Fruit fly (Drosophila melanogaster) whole organism, embryonic: Measurements from ENCODE around the gene Usp1.
A peak's percentile ranks its signal among the peaks of the same experiment; 100 is the strongest.

Source experiments
- Atf-2 ChIP-seq: fragments of 200-800 bp; sonication (Bioruptor generic); optimal IDR thresholded peaks from 2 replicates; lab custom pipeline; 2016; ENCODE audit warnings: missing biosample characterization, missing genetic modification characterization
- CG13296 ChIP-seq: fragments of 200-800 bp; sonication (Bioruptor generic); optimal IDR thresholded peaks from 3 replicates; lab custom pipeline; 2018; ENCODE audit warnings: missing biosample characterization, mild to moderate bottlenecking, missing genetic modification characterization
- CG13624 ChIP-seq: fragments of 200-800 bp; sonication (Bioruptor generic); optimal IDR thresholded peaks from 2 replicates; lab custom pipeline; 2016; ENCODE audit warnings: missing biosample characterization, missing genetic modification characterization
- CG14014 ChIP-seq: fragments of 200-800 bp; sonication (Bioruptor generic); IDR thresholded peaks from 2 replicates; pipeline ENCODE4 v1.3.6; 2022; ENCODE audit warnings: missing biosample characterization, missing genetic modification characterization
- CG14860 ChIP-seq: fragments of 200-800 bp; sonication (Bioruptor generic); IDR thresholded peaks from 3 replicates; pipeline ENCODE4 v1.3.6; 2022; ENCODE audit warnings: missing biosample characterization, missing genetic modification characterization; ENCODE audit not compliant: partially characterized antibody
- CG1529 ChIP-seq: fragments of 200-800 bp; sonication (Bioruptor generic); optimal IDR thresholded peaks from 3 replicates; lab custom pipeline; 2018; ENCODE audit warnings: missing biosample characterization, missing genetic modification characterization
- CG1603 ChIP-seq: fragments of 200-800 bp; sonication (Bioruptor generic); optimal IDR thresholded peaks from 2 replicates; lab custom pipeline; 2019; ENCODE audit warnings: missing biosample characterization, mild to moderate bottlenecking, missing genetic modification characterization, moderate library complexity
- CG17359 ChIP-seq: fragments of 200-800 bp; sonication (Bioruptor generic); optimal IDR thresholded peaks from 3 replicates; lab custom pipeline; 2018; ENCODE audit warnings: missing biosample characterization, mild to moderate bottlenecking, missing genetic modification characterization, moderate library complexity
- CG2889 ChIP-seq: fragments of 200-800 bp; sonication (Bioruptor generic); IDR thresholded peaks from 3 replicates; pipeline ENCODE4 v1.3.6; 2022; ENCODE audit warnings: missing biosample characterization, missing genetic modification characterization
- CG30020 ChIP-seq: fragments of 200-800 bp; optimal IDR thresholded peaks from 2 replicates; lab custom pipeline; 2019; ENCODE audit warnings: missing biosample characterization, mild to moderate bottlenecking, missing genetic modification characterization, moderate library complexity
- CG30431 ChIP-seq: fragments of 200-800 bp; sonication (Bioruptor generic); optimal IDR thresholded peaks from 2 replicates; lab custom pipeline; 2017; ENCODE audit warnings: missing biosample characterization, missing genetic modification characterization
- CG33213 ChIP-seq: fragments of 200-800 bp; sonication (Bioruptor generic); optimal IDR thresholded peaks from 3 replicates; lab custom pipeline; 2016; ENCODE audit warnings: missing biosample characterization, missing genetic modification characterization
- CG43689 ChIP-seq: fragments of 200-800 bp; sonication (Bioruptor generic); IDR thresholded peaks from 2 replicates; pipeline ENCODE4 v1.3.6; 2022; ENCODE audit warnings: missing biosample characterization, missing genetic modification characterization
- CG4854 ChIP-seq: fragments of 200-800 bp; sonication (Bioruptor generic); optimal IDR thresholded peaks from 2 replicates; lab custom pipeline; 2016; ENCODE audit warnings: missing biosample characterization, missing genetic modification characterization, inconsistent platforms
- CG6175 ChIP-seq: fragments of 200-800 bp; sonication (Bioruptor generic); IDR thresholded peaks from 3 replicates; pipeline ENCODE4 v1.3.6; 2022; ENCODE audit warnings: missing biosample characterization, missing genetic modification characterization
- CG6654 ChIP-seq: fragments of 200-800 bp; sonication (Bioruptor generic); optimal IDR thresholded peaks from 2 replicates; lab custom pipeline; 2017; ENCODE audit warnings: missing biosample characterization, mild to moderate bottlenecking, missing genetic modification characterization
- CG9727 ChIP-seq: fragments of 200-800 bp; sonication (Bioruptor generic); optimal IDR thresholded peaks from 3 replicates; lab custom pipeline; 2017; ENCODE audit warnings: missing biosample characterization, mild to moderate bottlenecking, missing genetic modification characterization
- Dp ChIP-seq: fragments of 200-800 bp; sonication (Bioruptor generic); optimal IDR thresholded peaks from 2 replicates; lab custom pipeline; 2018; ENCODE audit warnings: missing biosample characterization, mild to moderate bottlenecking, missing genetic modification characterization, moderate library complexity
- Dref ChIP-seq: fragments of 200-800 bp; sonication (Bioruptor generic); IDR thresholded peaks from 2 replicates; pipeline ENCODE4 v1.3.6; 2022; ENCODE audit warnings: missing biosample characterization, missing genetic modification characterization
- Eip74EF ChIP-seq, 2 experiments: fragments of 200-800 bp in 1 of 2; fragments of >200 bp in 1 of 2; sonication (Bioruptor generic) in 1 of 2; optimal IDR thresholded peaks; 2 replicates each; lab custom pipeline; 2017 to 2019; ENCODE audit warnings: missing biosample characterization in 2 of 2, missing genetic modification characterization in 2 of 2, mild to moderate bottlenecking in 1 of 2, moderate library complexity in 1 of 2
- Sin3A ChIP-seq: fragments of >200 bp; optimal IDR thresholded peaks from 2 replicates; lab custom pipeline; 2018
- Six4 ChIP-seq: fragments of 200-800 bp; sonication (Bioruptor generic); optimal IDR thresholded peaks from 2 replicates; lab custom pipeline; 2016; ENCODE audit warnings: missing biosample characterization, missing genetic modification characterization
- Ssrp ChIP-seq: fragments of 200-800 bp; sonication (Bioruptor generic); optimal IDR thresholded peaks from 2 replicates; lab custom pipeline; 2018; ENCODE audit warnings: missing biosample characterization, mild to moderate bottlenecking, missing genetic modification characterization, moderate library complexity
- Usf ChIP-seq: fragments of 200-800 bp; sonication (Bioruptor generic); optimal IDR thresholded peaks from 2 replicates; lab custom pipeline; 2017; ENCODE audit warnings: missing genotype, missing biosample characterization, missing genetic modification characterization
- Xbp1 ChIP-seq: fragments of 200-800 bp; sonication (Bioruptor generic); optimal IDR thresholded peaks from 3 replicates; lab custom pipeline; 2016; ENCODE audit warnings: missing biosample characterization, mild to moderate bottlenecking, missing genetic modification characterization
- ab ChIP-seq: fragments of 200-800 bp; sonication (Bioruptor generic); optimal IDR thresholded peaks from 2 replicates; lab custom pipeline; 2016; ENCODE audit warnings: missing biosample characterization, missing genetic modification characterization
- ato ChIP-seq: fragments of 200-800 bp; sonication (Bioruptor generic); IDR thresholded peaks from 2 replicates; pipeline ENCODE4 v1.3.6; 2022; ENCODE audit warnings: missing biosample characterization, missing genetic modification characterization; ENCODE audit not compliant: partially characterized antibody
- bab2 ChIP-seq: fragments of 200-800 bp; sonication (Bioruptor generic); optimal IDR thresholded peaks from 2 replicates; lab custom pipeline; 2016; ENCODE audit warnings: missing biosample characterization, missing genetic modification characterization
- bcd ChIP-seq: fragments of 200-800 bp; sonication (Bioruptor generic); optimal IDR thresholded peaks from 2 replicates; lab custom pipeline; 2017; ENCODE audit warnings: missing biosample characterization, mild to moderate bottlenecking, missing genetic modification characterization
- corto ChIP-seq: fragments of 200-800 bp; sonication (Bioruptor generic); optimal IDR thresholded peaks from 2 replicates; lab custom pipeline; 2016; ENCODE audit warnings: missing biosample characterization, mild to moderate bottlenecking, missing genetic modification characterization, moderate library complexity
- crol ChIP-seq: fragments of 200-800 bp; sonication (Bioruptor generic); IDR thresholded peaks from 2 replicates; pipeline ENCODE4 v1.3.6; 2022; ENCODE audit warnings: missing biosample characterization, missing genetic modification characterization
- dan ChIP-seq: fragments of 200-800 bp; sonication (Bioruptor generic); IDR thresholded peaks from 2 replicates; pipeline ENCODE4 v1.3.6; 2022; ENCODE audit warnings: missing biosample characterization, missing genetic modification characterization
- eyg ChIP-seq: fragments of 200-800 bp; sonication (Bioruptor generic); optimal IDR thresholded peaks from 3 replicates; lab custom pipeline; 2016; ENCODE audit warnings: missing biosample characterization, missing genetic modification characterization
- gcm ChIP-seq: fragments of 200-800 bp; sonication (Bioruptor generic); optimal IDR thresholded peaks from 2 replicates; lab custom pipeline; 2019; ENCODE audit warnings: missing biosample characterization, mild to moderate bottlenecking, missing genetic modification characterization, moderate library complexity
- gro ChIP-seq: fragments of 200-800 bp; sonication (Bioruptor generic); optimal IDR thresholded peaks from 2 replicates; lab custom pipeline; 2016; ENCODE audit warnings: missing biosample characterization, missing genetic modification characterization
- hkb ChIP-seq, 2 experiments: fragments of 200-800 bp in 1 of 2; fragments of >200 bp in 1 of 2; sonication (Bioruptor generic) in 1 of 2; IDR thresholded peaks in 1 of 2; optimal IDR thresholded peaks in 1 of 2; 2 replicates each; pipeline versions ENCODE4 v1.3.6 to Lab custom; 2017 to 2022; ENCODE audit warnings: missing biosample characterization in 1 of 2, missing genetic modification characterization in 1 of 2
- kah ChIP-seq: fragments of 200-800 bp; sonication (Bioruptor generic); optimal IDR thresholded peaks from 2 replicates; lab custom pipeline; 2018; ENCODE audit warnings: missing biosample characterization, mild to moderate bottlenecking, missing genetic modification characterization
- kay ChIP-seq: fragments of 200-800 bp; sonication (Bioruptor generic); optimal IDR thresholded peaks from 2 replicates; lab custom pipeline; 2016; ENCODE audit warnings: missing biosample characterization, missing genetic modification characterization
- ken ChIP-seq: fragments of 200-800 bp; sonication (Bioruptor generic); IDR thresholded peaks from 3 replicates; pipeline ENCODE4 v1.3.6; 2022; ENCODE audit warnings: missing biosample characterization, missing genetic modification characterization
- lbe ChIP-seq: fragments of 200-800 bp; sonication (Bioruptor generic); optimal IDR thresholded peaks from 2 replicates; lab custom pipeline; 2016; ENCODE audit warnings: missing biosample characterization, mild to moderate bottlenecking, missing genetic modification characterization
- lola ChIP-seq, 3 experiments: fragments of >200 bp in 2 of 3; fragments of 200-800 bp in 1 of 3; sonication (Bioruptor generic) in 1 of 3; optimal IDR thresholded peaks; 2 replicates each; lab custom pipeline; 2017 to 2019; ENCODE audit warnings: missing biosample characterization in 3 of 3, missing genetic modification characterization in 3 of 3, mild to moderate bottlenecking in 1 of 3, moderate library complexity in 1 of 3
- nerfin-1 ChIP-seq: fragments of 200-800 bp; sonication (Bioruptor generic); optimal IDR thresholded peaks from 3 replicates; lab custom pipeline; 2019; ENCODE audit warnings: missing biosample characterization, mild to moderate bottlenecking, missing genetic modification characterization, moderate library complexity
- oc ChIP-seq: fragments of 200-800 bp; sonication (Bioruptor generic); optimal IDR thresholded peaks from 2 replicates; lab custom pipeline; 2018; ENCODE audit warnings: missing biosample characterization, mild to moderate bottlenecking, missing genetic modification characterization, moderate library complexity
- pfk ChIP-seq: fragments of 200-800 bp; sonication (Bioruptor generic); optimal IDR thresholded peaks from 2 replicates; lab custom pipeline; 2018; ENCODE audit warnings: missing biosample characterization, mild to moderate bottlenecking, missing genetic modification characterization, moderate library complexity
- sc ChIP-seq, 3 experiments: fragments of >200 bp in 2 of 3; fragments of 200-800 bp in 1 of 3; sonication (Bioruptor generic) in 1 of 3; optimal IDR thresholded peaks; 2 replicates in 2 of 3; 3 replicates in 1 of 3; lab custom pipeline; 2017; ENCODE audit warnings: mild to moderate bottlenecking in 1 of 3, missing biosample characterization in 1 of 3, missing genetic modification characterization in 1 of 3, missing genetic modification reagents in 1 of 3
- sob ChIP-seq: fragments of 200-800 bp; sonication (Bioruptor generic); IDR thresholded peaks from 2 replicates; pipeline ENCODE4 v1.3.6; 2022; ENCODE audit warnings: missing biosample characterization, missing genetic modification characterization
- stwl ChIP-seq: fragments of 200-800 bp; sonication (Bioruptor generic); optimal IDR thresholded peaks from 3 replicates; lab custom pipeline; 2018; ENCODE audit warnings: missing biosample characterization, mild to moderate bottlenecking, missing genetic modification characterization, moderate library complexity
- tna ChIP-seq: fragments of 200-800 bp; sonication (Bioruptor generic); IDR thresholded peaks from 2 replicates; pipeline ENCODE4 v1.3.6; 2022; ENCODE audit warnings: missing biosample characterization, missing genetic modification characterization; ENCODE audit not compliant: partially characterized antibody
- trem ChIP-seq: fragments of 200-800 bp; optimal IDR thresholded peaks from 3 replicates; lab custom pipeline; 2019; ENCODE audit warnings: missing biosample characterization, mild to moderate bottlenecking, missing genetic modification characterization, moderate library complexity

Usp1 gene

DNA sequence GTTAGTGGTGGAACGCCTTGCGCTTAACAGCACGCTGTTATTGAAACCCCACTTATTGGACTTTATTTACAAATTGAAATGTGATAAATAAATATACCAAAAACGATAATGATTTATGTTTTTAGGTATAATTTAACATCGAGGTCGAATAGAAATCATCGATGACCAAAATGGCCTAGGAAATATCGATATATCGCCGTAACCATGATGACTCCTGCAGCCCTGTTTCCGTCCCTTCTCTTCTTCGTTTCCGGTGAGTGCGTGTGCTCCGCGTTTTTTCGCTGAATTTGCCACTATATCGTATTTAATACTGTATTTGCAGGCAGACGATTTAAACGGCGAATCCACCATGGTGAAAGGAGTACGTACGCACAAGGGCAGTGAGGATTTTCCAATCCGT lies 9.0 kb upstream of the Usp1 start, which contains the start of gene eEF1gamma (continued):
- TF ChIP-seq Eip74EF (GFP tag; optimal IDR thresholded peaks at IDR 0.05; lab: Kevin White, UChicago) = peak in 1 of 2 experiments; percentile 82
- TF ChIP-seq lola (GFP tag; optimal IDR thresholded peaks at IDR 0.05; lab: Kevin White, UChicago) = peak in 1 of 3 experiments; percentile 83
- peak; percentile 90 for TF ChIP-seq oc (tag; lab: Kevin White, UChicago)
- TF ChIP-seq sc (optimal IDR thresholded peaks at IDR 0.05; lab: Kevin White, UChicago) = no peak
- TF ChIP-seq sc (GFP tag; optimal IDR thresholded peaks at IDR 0.05; lab: Kevin White, UChicago) = peak; percentile 92
- TF ChIP-seq trem (tag; lab: Kevin White, UChicago) = peak; percentile 90
- peak; percentile 97 for TF ChIP-seq CG13624 (GFP tag; lab: Kevin White, UChicago)
- peak; percentile 92 for TF ChIP-seq CG17359 (tag; lab: Kevin White, UChicago)
- TF ChIP-seq CG43689 = peak; percentile 96
- TF ChIP-seq CG1529 (GFP tag; lab: Kevin White, UChicago) = peak; percentile 93
- TF ChIP-seq stwl (tag; lab: Kevin White, UChicago) = peak; percentile 91
- peak; percentile 89 for TF ChIP-seq ato (GFP tag; lab: Robert Waterston, UW)
- TF ChIP-seq gcm (GFP tag; lab: Kevin White, UChicago) = peak; percentile 95
- TF ChIP-seq hkb (optimal IDR thresholded peaks at IDR 0.05; lab: Kevin White, UChicago) = no peak
- TF ChIP-seq hkb (GFP tag; IDR thresholded peaks at IDR 0.05; lab: Robert Waterston, UW) = peak; percentile 95
- peak; percentile 98 for TF ChIP-seq CG13296 (GFP tag; lab: Kevin White, UChicago)
- TF ChIP-seq CG30431 (GFP tag; lab: Kevin White, UChicago) = peak; percentile 92
- peak; percentile 94 for TF ChIP-seq CG14014 (GFP tag; lab: Robert Waterston, UW)
- TF ChIP-seq CG4854 (GFP tag; lab: Kevin White, UChicago) = peak; percentile 94
- peak; percentile 89 for TF ChIP-seq Six4 (GFP tag; lab: Kevin White, UChicago)
- peak; percentile 98 for TF ChIP-seq CG9727
- peak; percentile 96 for TF ChIP-seq gro (GFP tag; lab: Kevin White, UChicago)
- peak; percentile 97 for TF ChIP-seq sob (GFP tag; lab: Robert Waterston, UW)
- TF ChIP-seq CG2889 (GFP tag; lab: Robert Waterston, UW) = peak; percentile 80
- TF ChIP-seq corto (GFP tag; lab: Kevin White, UChicago) = no peak
- TF ChIP-seq Dref = peak; percentile 88
- peak; percentile 97 for TF ChIP-seq CG33213
- peak; percentile 85 for TF ChIP-seq bab2
- peak; percentile 84 for TF ChIP-seq crol
- peak; percentile 88 for TF ChIP-seq Usf (GFP tag; lab: Kevin White, UChicago)
- TF ChIP-seq Dp = peak; percentile 52
- peak; percentile 84 for TF ChIP-seq pfk (GFP tag; lab: Kevin White, UChicago)
- peak; percentile 81 for TF ChIP-seq Ssrp (tag; lab: Kevin White, UChicago)
- TF ChIP-seq dan (GFP tag; lab: Robert Waterston, UW) = no peak
- TF ChIP-seq kah (GFP tag; lab: Kevin White, UChicago) = peak; percentile 91
- TF ChIP-seq CG6654 (GFP tag; lab: Kevin White, UChicago) = peak; percentile 87
- TF ChIP-seq nerfin-1 (tag; lab: Kevin White, UChicago) = peak; percentile 93
- TF ChIP-seq CG1603 (tag; lab: Kevin White, UChicago) = peak; percentile 95
- TF ChIP-seq Xbp1 (GFP tag; lab: Kevin White, UChicago) = peak; percentile 93
- peak; percentile 60 for TF ChIP-seq Sin3A (lab: Kevin White, UChicago)
- TF ChIP-seq CG6175 (GFP tag; lab: Robert Waterston, UW) = peak; percentile 95
- TF ChIP-seq Atf-2 (GFP tag; lab: Kevin White, UChicago) = peak; percentile 92
- peak; percentile 68 for TF ChIP-seq ab (GFP tag; lab: Kevin White, UChicago)
- TF ChIP-seq lbe (GFP tag; lab: Kevin White, UChicago) = peak; percentile 85
- TF ChIP-seq eyg (GFP tag; lab: Kevin White, UChicago) = peak; percentile 94
- TF ChIP-seq ken (GFP tag; lab: Robert Waterston, UW) = peak; percentile 94
- TF ChIP-seq tna (GFP tag; lab: Robert Waterston, UW) = peak; percentile 92
- TF ChIP-seq CG14860 (GFP tag; lab: Robert Waterston, UW) = peak; percentile 93
- peak; percentile 98 for TF ChIP-seq bcd
- TF ChIP-seq CG30020 (tag; lab: Kevin White, UChicago) = peak; percentile 75
- TF ChIP-seq kay = peak; percentile 84
